Worm (Caenorhabditis elegans): Measurements from ENCODE around the gene C47E8.1.

C47E8.1 gene

ce11 chrV:14645817-14646789 is 19.7 kb upstream of the C47E8.1 start, which contains the start of the genes rfc-1 and pmp-3 (continued):
- TF ChIP-seq snpc-1.3 (tag; optimal IDR thresholded peaks at IDR 0.05; ENCODE audit: insufficient read depth) (peak; percentile 58), B0019.2 (GFP tag; conservative IDR thresholded peaks at IDR 0.05) (no peak), C17E4.6 (GFP tag; IDR thresholded peaks at IDR 0.05) (no peak), efl-1 (GFP tag; optimal IDR thresholded peaks at IDR 0.05) (peak; percentile 92), rcor-1 (GFP tag; IDR thresholded peaks at IDR 0.05) (no peak), lin-54 (GFP tag; optimal IDR thresholded peaks at IDR 0.05) (peak; percentile 75), xnd-1 (tag; optimal IDR thresholded peaks at IDR 0.05) (peak; percentile 66), hlh-12 (tag; optimal IDR thresholded peaks at IDR 0.05) (no peak), dpl-1 (GFP tag; optimal IDR thresholded peaks at IDR 0.05) (peak; percentile 74), lin-35 (GFP tag; optimal IDR thresholded peaks at IDR 0.05) (peak in 1 of 3 experiments; percentile 34), madf-6 (GFP tag; IDR thresholded peaks at IDR 0.05) (peak; percentile 88), egl-44 (GFP tag; IDR thresholded peaks at IDR 0.05) (no peak), hsf-1 (GFP tag; IDR thresholded peaks at IDR 0.05) (0 out of 2 replicates have a peak, but pooled peaks have one; percentile 33), him-1 (tag; optimal IDR thresholded peaks at IDR 0.05) (peak; percentile 25), F39B2.1 (GFP tag; IDR thresholded peaks at IDR 0.05) (no peak), F49E8.2 (tag; optimal IDR thresholded peaks at IDR 0.05; ENCODE audit: insufficient read depth) (peak; percentile 69), F33H1.4 (GFP tag; IDR thresholded peaks at IDR 0.05) (peak; percentile 88), snpc-4 (GFP tag; optimal IDR thresholded peaks at IDR 0.05) (no peak), snpc-4 (tag; optimal IDR thresholded peaks at IDR 0.05) (peak in 3 of 4 experiments; percentile 41 to 59 (median 44)), nhr-27 (tag; optimal IDR thresholded peaks at IDR 0.05) (no peak), atf-7 (tag; optimal IDR thresholded peaks at IDR 0.05) (no peak), akir-1 (GFP tag; optimal IDR thresholded peaks at IDR 0.05) (no peak), mcd-1 (GFP tag; IDR thresholded peaks at IDR 0.05) (peak; percentile 81), ztf-28 (GFP tag; IDR thresholded peaks at IDR 0.05) (no peak), lsl-1 (GFP tag; optimal IDR thresholded peaks at IDR 0.05) (peak; percentile 87), D2030.7 (GFP tag; IDR thresholded peaks at IDR 0.05) (peak; percentile 74; the same call in 1 of the 2 replicates), chd-7 (tag; optimal IDR thresholded peaks at IDR 0.05) (no peak), madf-8 (GFP tag; conservative IDR thresholded peaks at IDR 0.05) (peak; percentile 78), unc-62 (GFP tag; optimal IDR thresholded peaks at IDR 0.05) (no peak), nhr-80 (tag; optimal IDR thresholded peaks at IDR 0.05) (no peak), dox-1 (GFP tag; IDR thresholded peaks at IDR 0.05) (peak; percentile 23; the same call in 1 of the 2 replicates), F57C9.4 (tag; optimal IDR thresholded peaks at IDR 0.05) (no peak), ztf-22 (GFP tag; optimal IDR thresholded peaks at IDR 0.05) (no peak), ztf-25 (GFP tag; IDR thresholded peaks at IDR 0.05) (no peak), lir-1 (GFP tag; conservative IDR thresholded peaks at IDR 0.05) (no peak)

ce11 chrV:14648825-14649224 is 17.0 kb upstream of the C47E8.1 start:
- TF ChIP-seq mes-4 (tag; optimal IDR thresholded peaks at IDR 0.05) (no peak), let-526 (GFP tag; IDR thresholded peaks at IDR 0.05) (no peak), nfya-2 (GFP tag; IDR thresholded peaks at IDR 0.05) (no peak), rec-8 (tag; optimal IDR thresholded peaks at IDR 0.05) (no peak), unc-62 (GFP tag; optimal IDR thresholded peaks at IDR 0.05) (no peak), attf-3 (GFP tag; conservative IDR thresholded peaks at IDR 0.05) (no peak), F39B2.1 (GFP tag; IDR thresholded peaks at IDR 0.05) (no peak), ama-1 (optimal IDR thresholded peaks at IDR 0.05) (no peak), ama-1 (GFP tag; optimal IDR thresholded peaks at IDR 0.05) (no peak), ZK185.1 (tag; optimal IDR thresholded peaks at IDR 0.05; ENCODE audit: poor library complexity, severe bottlenecking) (no peak), efl-1 (GFP tag; optimal IDR thresholded peaks at IDR 0.05) (no peak), rpc-1 (optimal IDR thresholded peaks at IDR 0.05) (no peak), rpc-1 (tag; optimal IDR thresholded peaks at IDR 0.05) (no peak), F37B4.10 (GFP tag; IDR thresholded peaks at IDR 0.05) (no peak), dox-1 (GFP tag; IDR thresholded peaks at IDR 0.05) (no peak), ztf-3 (GFP tag; optimal IDR thresholded peaks at IDR 0.05) (no peak), Y53F4B.3 (GFP tag; IDR thresholded peaks at IDR 0.05) (no peak)

Data from whole organism, young adult.